In genomic region chrX:2790055-2790617, dm6 we compare ENCODE assay signal across 1 fruit fly cellular context.
TF ChIP-seq lines count a peak whose summit lies in the region.

Gene CG32795, minus strand, starts transcription at chrX:2790567.

TF ChIP-seq in whole organism, embryonic, 481 proteins besides CTCF, POLR2A, EP300 and RAD21 (continued from another document and continues in another):
- no peak for TF ChIP-seq CG11723 (GFP tag; optimal IDR thresholded peaks at IDR 0.05; lab: Kevin White, UChicago)
- TF ChIP-seq jigr1 (GFP tag; IDR thresholded peaks at IDR 0.05; lab: Robert Waterston, UW): no peak
- TF ChIP-seq CG10267 (tag; optimal IDR thresholded peaks at IDR 0.05; lab: Kevin White, UChicago): peak; percentile 31
- peak; percentile 16 for TF ChIP-seq twi (tag; optimal IDR thresholded peaks at IDR 0.05; lab: Kevin White, UChicago)
- TF ChIP-seq da (GFP tag; optimal IDR thresholded peaks at IDR 0.05; lab: Kevin White, UChicago): no peak
- TF ChIP-seq hth (optimal IDR thresholded peaks at IDR 0.05; lab: Kevin White, UChicago): no peak
- TF ChIP-seq Sry-δ (GFP tag; optimal IDR thresholded peaks at IDR 0.05; lab: Kevin White, UChicago): no peak
- TF ChIP-seq Dp (GFP tag; optimal IDR thresholded peaks at IDR 0.05; lab: Kevin White, UChicago): peak; percentile 85
- TF ChIP-seq CG8944 (GFP tag; optimal IDR thresholded peaks at IDR 0.05; lab: Kevin White, UChicago): no peak
- TF ChIP-seq CG2199 (GFP tag; IDR thresholded peaks at IDR 0.05; lab: Robert Waterston, UW): peak; percentile 88; the same call in 1 of the 3 replicates
- no peak for TF ChIP-seq CG7963 (GFP tag; IDR thresholded peaks at IDR 0.05; lab: Robert Waterston, UW; ENCODE audit: partially characterized antibody)
- TF ChIP-seq dysf (GFP tag; IDR thresholded peaks at IDR 0.05; lab: Robert Waterston, UW): no peak
- no peak for TF ChIP-seq chm (GFP tag; IDR thresholded peaks at IDR 0.05; lab: Robert Waterston, UW)
- TF ChIP-seq CG2120 (GFP tag; optimal IDR thresholded peaks at IDR 0.05; lab: Kevin White, UChicago): no peak
- peak; percentile 87 for TF ChIP-seq sens (GFP tag; lab: Kevin White, UChicago)
- TF ChIP-seq so (GFP tag; IDR thresholded peaks at IDR 0.05; lab: Robert Waterston, UW): no peak
- no peak for TF ChIP-seq CG12744 (GFP tag; optimal IDR thresholded peaks at IDR 0.05; lab: Kevin White, UChicago)
- TF ChIP-seq Xrp1 (GFP tag; IDR thresholded peaks at IDR 0.05; lab: Robert Waterston, UW): no peak; the same call in 1 of the 2 replicates
- peak; percentile 21 for TF ChIP-seq Dek (tag; optimal IDR thresholded peaks at IDR 0.05; lab: Kevin White, UChicago)
- TF ChIP-seq CG18764 (GFP tag; optimal IDR thresholded peaks at IDR 0.05; lab: Kevin White, UChicago): no peak
- TF ChIP-seq Opbp (GFP tag; IDR thresholded peaks at IDR 0.05; lab: Robert Waterston, UW; ENCODE audit: partially characterized antibody): peak; percentile 54; the same call in 1 of the 3 replicates
- peak; percentile 38 for TF ChIP-seq pzg (GFP tag; optimal IDR thresholded peaks at IDR 0.05; lab: Kevin White, UChicago)
- TF ChIP-seq CG10366 (GFP tag; IDR thresholded peaks at IDR 0.05; lab: Robert Waterston, UW): no peak
- no peak for TF ChIP-seq Hey (tag; optimal IDR thresholded peaks at IDR 0.05; lab: Kevin White, UChicago)
- no peak for TF ChIP-seq pfk (GFP tag; optimal IDR thresholded peaks at IDR 0.05; lab: Kevin White, UChicago)
- TF ChIP-seq gsb-n (tag; optimal IDR thresholded peaks at IDR 0.05; lab: Kevin White, UChicago): peak; percentile 78
- no peak for TF ChIP-seq Kr (GFP tag; optimal IDR thresholded peaks at IDR 0.05; lab: Kevin White, UChicago)
- TF ChIP-seq NC2β (GFP tag; optimal IDR thresholded peaks at IDR 0.05; lab: Kevin White, UChicago): no peak
- TF ChIP-seq CG4328 (GFP tag; optimal IDR thresholded peaks at IDR 0.05; lab: Kevin White, UChicago): no peak
- no peak for TF ChIP-seq CG11456 (GFP tag; IDR thresholded peaks at IDR 0.05; lab: Robert Waterston, UW)
- no peak for TF ChIP-seq Dref (GFP tag; IDR thresholded peaks at IDR 0.05; lab: Robert Waterston, UW)
- TF ChIP-seq Atf6 (GFP tag; IDR thresholded peaks at IDR 0.05; lab: Robert Waterston, UW): no peak
- TF ChIP-seq CG1602 (GFP tag; optimal IDR thresholded peaks at IDR 0.05; lab: Kevin White, UChicago): no peak
- no peak for TF ChIP-seq H2.0 (GFP tag; IDR thresholded peaks at IDR 0.05; lab: Robert Waterston, UW)
- TF ChIP-seq unc-4 (GFP tag; IDR thresholded peaks at IDR 0.05; lab: Robert Waterston, UW; ENCODE audit: partially characterized antibody): no peak
- TF ChIP-seq CG6765 (GFP tag; optimal IDR thresholded peaks at IDR 0.05; lab: Kevin White, UChicago): peak; percentile 49
- TF ChIP-seq Ets97D (GFP tag; optimal IDR thresholded peaks at IDR 0.05; lab: Kevin White, UChicago): no peak
- TF ChIP-seq sqz (GFP tag; optimal IDR thresholded peaks at IDR 0.05; lab: Kevin White, UChicago): no peak
- no peak for TF ChIP-seq CG3281 (GFP tag; optimal IDR thresholded peaks at IDR 0.05; lab: Kevin White, UChicago)
- no peak for TF ChIP-seq chif (GFP tag; optimal IDR thresholded peaks at IDR 0.05; lab: Kevin White, UChicago)
- no peak for TF ChIP-seq Optix (GFP tag; IDR thresholded peaks at IDR 0.05; lab: Robert Waterston, UW)
- no peak for TF ChIP-seq ssp (GFP tag; IDR thresholded peaks at IDR 0.05; lab: Robert Waterston, UW)
- peak; percentile 18 for TF ChIP-seq fd3F (GFP tag; optimal IDR thresholded peaks at IDR 0.05; lab: Kevin White, UChicago)
- no peak for TF ChIP-seq CG11085 (GFP tag; IDR thresholded peaks at IDR 0.05; lab: Robert Waterston, UW)
- peak; percentile 28 for TF ChIP-seq Vsx1 (GFP tag; optimal IDR thresholded peaks at IDR 0.05; lab: Kevin White, UChicago)
- no peak for TF ChIP-seq dpn (GFP tag; optimal IDR thresholded peaks at IDR 0.05; lab: Kevin White, UChicago)
- peak; percentile 57 for TF ChIP-seq CG9437 (GFP tag; optimal IDR thresholded peaks at IDR 0.05; lab: Kevin White, UChicago)
- TF ChIP-seq Nf-YA (GFP tag; IDR thresholded peaks at IDR 0.05; lab: Robert Waterston, UW): no peak
- no peak for TF ChIP-seq otp (GFP tag; IDR thresholded peaks at IDR 0.05; lab: Robert Waterston, UW)
- no peak for TF ChIP-seq az2 (GFP tag; optimal IDR thresholded peaks at IDR 0.05; lab: Kevin White, UChicago)
- no peak for TF ChIP-seq C15 (GFP tag; IDR thresholded peaks at IDR 0.05; lab: Robert Waterston, UW)
- TF ChIP-seq jumu (GFP tag; optimal IDR thresholded peaks at IDR 0.05; lab: Kevin White, UChicago): no peak
- no peak for TF ChIP-seq ash1 (GFP tag; optimal IDR thresholded peaks at IDR 0.05; lab: Kevin White, UChicago)
- peak; percentile 6 for TF ChIP-seq Max (GFP tag; optimal IDR thresholded peaks at IDR 0.05; lab: Kevin White, UChicago)
- TF ChIP-seq klu (GFP tag; IDR thresholded peaks at IDR 0.05; lab: Robert Waterston, UW): no peak
- no peak for TF ChIP-seq CG12219 (GFP tag; optimal IDR thresholded peaks at IDR 0.05; lab: Kevin White, UChicago)
- TF ChIP-seq CG11247 (GFP tag; IDR thresholded peaks at IDR 0.05; lab: Robert Waterston, UW): no peak
- TF ChIP-seq HLH4C (GFP tag; IDR thresholded peaks at IDR 0.05; lab: Robert Waterston, UW; ENCODE audit: partially characterized antibody): no peak
- TF ChIP-seq ap (GFP tag; IDR thresholded peaks at IDR 0.05; lab: Robert Waterston, UW): no peak
- peak; percentile 47 for TF ChIP-seq Med (GFP tag; lab: Kevin White, UChicago)
- TF ChIP-seq BtbVII (GFP tag; optimal IDR thresholded peaks at IDR 0.05; lab: Kevin White, UChicago): no peak
- no peak for TF ChIP-seq HLH3B (GFP tag; IDR thresholded peaks at IDR 0.05; lab: Robert Waterston, UW)
- no peak for TF ChIP-seq CG15073 (GFP tag; optimal IDR thresholded peaks at IDR 0.05; lab: Kevin White, UChicago)
- no peak for TF ChIP-seq salm (tag; optimal IDR thresholded peaks at IDR 0.05; lab: Kevin White, UChicago)
- no peak for TF ChIP-seq CG3163 (GFP tag; optimal IDR thresholded peaks at IDR 0.05; lab: Kevin White, UChicago)
- no peak for TF ChIP-seq Bteb2 (GFP tag; optimal IDR thresholded peaks at IDR 0.05; lab: Kevin White, UChicago)
- TF ChIP-seq Mad (GFP tag; optimal IDR thresholded peaks at IDR 0.05; lab: Kevin White, UChicago): no peak
- TF ChIP-seq CG13894 (tag; optimal IDR thresholded peaks at IDR 0.05; lab: Kevin White, UChicago): peak; percentile 33
- peak; percentile 51 for TF ChIP-seq CG2712 (tag; optimal IDR thresholded peaks at IDR 0.05; lab: Kevin White, UChicago)
- peak; percentile 87 for TF ChIP-seq crol (GFP tag; IDR thresholded peaks at IDR 0.05; lab: Robert Waterston, UW)
- TF ChIP-seq CG12769 (tag; optimal IDR thresholded peaks at IDR 0.05; lab: Kevin White, UChicago): no peak
- no peak for TF ChIP-seq Elba2 (GFP tag; optimal IDR thresholded peaks at IDR 0.05; lab: Kevin White, UChicago)
- TF ChIP-seq Nf-YB (GFP tag; optimal IDR thresholded peaks at IDR 0.05; lab: Kevin White, UChicago): peak; percentile 33
- no peak for TF ChIP-seq z (GFP tag; IDR thresholded peaks at IDR 0.05; lab: Robert Waterston, UW)
- no peak for TF ChIP-seq hkb (optimal IDR thresholded peaks at IDR 0.05; lab: Kevin White, UChicago)
- TF ChIP-seq hkb (GFP tag; IDR thresholded peaks at IDR 0.05; lab: Robert Waterston, UW): no peak
- no peak for TF ChIP-seq NFAT (GFP tag; IDR thresholded peaks at IDR 0.05; lab: Robert Waterston, UW)
- no peak for TF ChIP-seq CG17385 (GFP tag; optimal IDR thresholded peaks at IDR 0.05; lab: Kevin White, UChicago)
- TF ChIP-seq unpg (GFP tag; optimal IDR thresholded peaks at IDR 0.05; lab: Kevin White, UChicago): no peak
- peak; percentile 53 for TF ChIP-seq CG10543 (GFP tag; optimal IDR thresholded peaks at IDR 0.05; lab: Kevin White, UChicago)
- TF ChIP-seq CG10462 (GFP tag; optimal IDR thresholded peaks at IDR 0.05; lab: Kevin White, UChicago): no peak
- no peak for TF ChIP-seq CG4707 (GFP tag; optimal IDR thresholded peaks at IDR 0.05; lab: Kevin White, UChicago)
- TF ChIP-seq br (optimal IDR thresholded peaks at IDR 0.05; lab: Kevin White, UChicago): no peak
- TF ChIP-seq CG7745 (tag; optimal IDR thresholded peaks at IDR 0.05; lab: Kevin White, UChicago): no peak
- peak; percentile 79; the same call in 3 of the 4 replicates for TF ChIP-seq chinmo (GFP tag; IDR thresholded peaks at IDR 0.05; lab: Robert Waterston, UW; ENCODE audit: partially characterized antibody)
- TF ChIP-seq HmgD (GFP tag; optimal IDR thresholded peaks at IDR 0.05; lab: Kevin White, UChicago): no peak
- no peak for TF ChIP-seq al (GFP tag; IDR thresholded peaks at IDR 0.05; lab: Robert Waterston, UW)
- no peak for TF ChIP-seq CG10959 (GFP tag; IDR thresholded peaks at IDR 0.05; lab: Robert Waterston, UW)
- TF ChIP-seq CG31441 (GFP tag; IDR thresholded peaks at IDR 0.05; lab: Robert Waterston, UW): peak; percentile 45
- no peak for TF ChIP-seq lmd (GFP tag; IDR thresholded peaks at IDR 0.05; lab: Robert Waterston, UW)
- no peak for TF ChIP-seq mirr (GFP tag; optimal IDR thresholded peaks at IDR 0.05; lab: Kevin White, UChicago)
- TF ChIP-seq Fer2 (tag; optimal IDR thresholded peaks at IDR 0.05; lab: Kevin White, UChicago): no peak
- TF ChIP-seq wdn (GFP tag; IDR thresholded peaks at IDR 0.05; lab: Robert Waterston, UW): no peak
- peak; percentile 62 for TF ChIP-seq Nf-YC (tag; optimal IDR thresholded peaks at IDR 0.05; lab: Kevin White, UChicago)
- TF ChIP-seq CG9797 (GFP tag; optimal IDR thresholded peaks at IDR 0.05; lab: Kevin White, UChicago): no peak
- no peak for TF ChIP-seq Bdp1 (GFP tag; optimal IDR thresholded peaks at IDR 0.05; lab: Kevin White, UChicago)
- no peak for TF ChIP-seq Neu2 (GFP tag; optimal IDR thresholded peaks at IDR 0.05; lab: Kevin White, UChicago; ENCODE audit: borderline replicate concordance)
- no peak for TF ChIP-seq Dad (GFP tag; optimal IDR thresholded peaks at IDR 0.05; lab: Kevin White, UChicago)
- TF ChIP-seq CG8359 (GFP tag; optimal IDR thresholded peaks at IDR 0.05; lab: Kevin White, UChicago; ENCODE audit: borderline replicate concordance): no peak
- TF ChIP-seq D19A (tag; optimal IDR thresholded peaks at IDR 0.05; lab: Kevin White, UChicago): peak; percentile 43
- TF ChIP-seq Blimp-1 (GFP tag; optimal IDR thresholded peaks at IDR 0.05; lab: Kevin White, UChicago): no peak
- no peak for TF ChIP-seq eyg (GFP tag; optimal IDR thresholded peaks at IDR 0.05; lab: Kevin White, UChicago)
- TF ChIP-seq CG1647 (GFP tag; optimal IDR thresholded peaks at IDR 0.05; lab: Kevin White, UChicago): no peak
- no peak for TF ChIP-seq CG6254 (GFP tag; optimal IDR thresholded peaks at IDR 0.05; lab: Kevin White, UChicago)
- no peak for TF ChIP-seq ci (GFP tag; IDR thresholded peaks at IDR 0.05; lab: Robert Waterston, UW)
- no peak for TF ChIP-seq ewg (GFP tag; optimal IDR thresholded peaks at IDR 0.05; lab: Kevin White, UChicago)
- no peak for TF ChIP-seq CG9727 (GFP tag; optimal IDR thresholded peaks at IDR 0.05; lab: Kevin White, UChicago)
- TF ChIP-seq croc (GFP tag; conservative IDR thresholded peaks at IDR 0.05; lab: Robert Waterston, UW): no peak
- no peak for TF ChIP-seq ara (GFP tag; IDR thresholded peaks at IDR 0.05; lab: Robert Waterston, UW)
- peak; percentile 12 for TF ChIP-seq lilli (GFP tag; optimal IDR thresholded peaks at IDR 0.05; lab: Kevin White, UChicago)
- TF ChIP-seq CG13424 (tag; optimal IDR thresholded peaks at IDR 0.05; lab: Kevin White, UChicago): peak; percentile 21
- TF ChIP-seq vfl (GFP tag; optimal IDR thresholded peaks at IDR 0.05; lab: Kevin White, UChicago): no peak
- peak; percentile 40 for TF ChIP-seq phol (tag; optimal IDR thresholded peaks at IDR 0.05; lab: Kevin White, UChicago)
- TF ChIP-seq Rx (GFP tag; IDR thresholded peaks at IDR 0.05; lab: Robert Waterston, UW): no peak
- TF ChIP-seq CG30403 (GFP tag; optimal IDR thresholded peaks at IDR 0.05; lab: Kevin White, UChicago): peak; percentile 6
- no peak for TF ChIP-seq CG11398 (GFP tag; optimal IDR thresholded peaks at IDR 0.05; lab: Kevin White, UChicago)
- TF ChIP-seq CG17328 (GFP tag; IDR thresholded peaks at IDR 0.05; lab: Robert Waterston, UW): no peak
- TF ChIP-seq CG18262 (tag; optimal IDR thresholded peaks at IDR 0.05; lab: Kevin White, UChicago): peak; percentile 65
- TF ChIP-seq fru (optimal IDR thresholded peaks at IDR 0.05; lab: Kevin White, UChicago): no peak
- no peak for TF ChIP-seq D (optimal IDR thresholded peaks at IDR 0.05; lab: Kevin White, UChicago)
- no peak for TF ChIP-seq D (GFP tag; optimal IDR thresholded peaks at IDR 0.05; lab: Kevin White, UChicago)
- no peak for TF ChIP-seq HLHmδ (GFP tag; optimal IDR thresholded peaks at IDR 0.05; lab: Kevin White, UChicago)
- TF ChIP-seq CG6654 (GFP tag; optimal IDR thresholded peaks at IDR 0.05; lab: Kevin White, UChicago): no peak
- TF ChIP-seq ro (GFP tag; IDR thresholded peaks at IDR 0.05; lab: Robert Waterston, UW): no peak
- TF ChIP-seq CG2129 (GFP tag; IDR thresholded peaks at IDR 0.05; lab: Robert Waterston, UW; ENCODE audit: partially characterized antibody): no peak
- no peak for TF ChIP-seq Asciz (GFP tag; optimal IDR thresholded peaks at IDR 0.05; lab: Kevin White, UChicago)
- peak; percentile 16 for TF ChIP-seq nmo (GFP tag; optimal IDR thresholded peaks at IDR 0.05; lab: Kevin White, UChicago)
- no peak for TF ChIP-seq gcm (GFP tag; optimal IDR thresholded peaks at IDR 0.05; lab: Kevin White, UChicago)
- no peak for TF ChIP-seq TFAM (GFP tag; optimal IDR thresholded peaks at IDR 0.05; lab: Kevin White, UChicago)
- TF ChIP-seq org-1 (GFP tag; optimal IDR thresholded peaks at IDR 0.05; lab: Kevin White, UChicago): no peak
- TF ChIP-seq HmgZ (tag; optimal IDR thresholded peaks at IDR 0.05; lab: Kevin White, UChicago): peak; percentile 27
- TF ChIP-seq slou (GFP tag; optimal IDR thresholded peaks at IDR 0.05; lab: Kevin White, UChicago): no peak
- TF ChIP-seq insv (GFP tag; optimal IDR thresholded peaks at IDR 0.05; lab: Kevin White, UChicago): peak in 1 of 2 experiments; percentile 20
- no peak for TF ChIP-seq stc (GFP tag; IDR thresholded peaks at IDR 0.05; lab: Robert Waterston, UW)
- TF ChIP-seq Pdp1 (GFP tag; optimal IDR thresholded peaks at IDR 0.05; lab: Kevin White, UChicago): no peak
- peak in 1 of 2 experiments; percentile 0 for TF ChIP-seq Hr51 (GFP tag; optimal IDR thresholded peaks at IDR 0.05; lab: Kevin White, UChicago)
- TF ChIP-seq CG1603 (tag; optimal IDR thresholded peaks at IDR 0.05; lab: Kevin White, UChicago): no peak
- no peak for TF ChIP-seq CG16779 (GFP tag; IDR thresholded peaks at IDR 0.05; lab: Robert Waterston, UW)
- TF ChIP-seq Hr3 (GFP tag; optimal IDR thresholded peaks at IDR 0.05; lab: Kevin White, UChicago): no peak
- no peak for TF ChIP-seq CG4730 (GFP tag; IDR thresholded peaks at IDR 0.05; lab: Robert Waterston, UW)
